Fruit fly (Drosophila melanogaster) whole organism, embryonic: Measurements from ENCODE around the gene TotM.

Experiments used
- Atf6 ChIP-seq: fragments of 200-800 bp; sonication (Bioruptor generic); IDR thresholded peaks from 2 replicates; pipeline ENCODE4 v1.3.6; 2022; ENCODE audit warnings: missing biosample characterization, missing genetic modification characterization
- CG10147 ChIP-seq: fragments of 200-800 bp; sonication (Bioruptor generic); optimal IDR thresholded peaks from 2 replicates; lab custom pipeline; 2019; ENCODE audit warnings: missing biosample characterization, mild to moderate bottlenecking, missing genetic modification characterization, moderate library complexity
- CG10431 ChIP-seq: fragments of 200-800 bp; sonication (Bioruptor generic); optimal IDR thresholded peaks from 3 replicates; lab custom pipeline; 2018; ENCODE audit warnings: missing biosample characterization, mild to moderate bottlenecking, missing genetic modification characterization
- CG10543 ChIP-seq: fragments of 200-800 bp; sonication (Bioruptor generic); optimal IDR thresholded peaks from 3 replicates; lab custom pipeline; 2017; ENCODE audit warnings: missing biosample characterization, mild to moderate bottlenecking, missing genetic modification characterization, moderate library complexity
- CG10565 ChIP-seq: fragments of 200-800 bp; sonication (Bioruptor generic); optimal IDR thresholded peaks from 3 replicates; lab custom pipeline; 2016; ENCODE audit warnings: missing biosample characterization, mild to moderate bottlenecking, missing genetic modification characterization
- CG11085 ChIP-seq: fragments of 200-800 bp; sonication (Bioruptor generic); IDR thresholded peaks from 2 replicates; pipeline ENCODE4 v1.3.6; 2022; ENCODE audit warnings: missing biosample characterization, missing genetic modification characterization
- CG11398 ChIP-seq: fragments of 200-800 bp; sonication (Bioruptor generic); optimal IDR thresholded peaks from 2 replicates; lab custom pipeline; 2016; ENCODE audit warnings: missing biosample characterization, missing genetic modification characterization
- CG12104 ChIP-seq: fragments of 200-800 bp; sonication (Bioruptor generic); optimal IDR thresholded peaks from 3 replicates; lab custom pipeline; 2016; ENCODE audit warnings: missing biosample characterization, missing genetic modification characterization
- CG12219 ChIP-seq: fragments of 200-800 bp; sonication (Bioruptor generic); optimal IDR thresholded peaks from 3 replicates; lab custom pipeline; 2018; ENCODE audit warnings: missing biosample characterization, mild to moderate bottlenecking, missing genetic modification characterization
- CG12942 ChIP-seq: fragments of 200-800 bp; sonication (Bioruptor generic); optimal IDR thresholded peaks from 3 replicates; lab custom pipeline; 2016; ENCODE audit warnings: missing biosample characterization, missing genetic modification characterization
- CG1603 ChIP-seq: fragments of 200-800 bp; sonication (Bioruptor generic); optimal IDR thresholded peaks from 2 replicates; lab custom pipeline; 2019; ENCODE audit warnings: missing biosample characterization, mild to moderate bottlenecking, missing genetic modification characterization, moderate library complexity
- CG16813 ChIP-seq: fragments of 200-800 bp; sonication (Bioruptor generic); IDR thresholded peaks from 3 replicates; pipeline ENCODE4 v1.3.6; 2022; ENCODE audit warnings: missing biosample characterization, missing genetic modification characterization; ENCODE audit not compliant: partially characterized antibody
- CG3065 ChIP-seq: fragments of 200-800 bp; sonication (Bioruptor generic); optimal IDR thresholded peaks from 2 replicates; lab custom pipeline; 2016; ENCODE audit warnings: missing biosample characterization, missing genetic modification characterization
- CG3281 ChIP-seq: fragments of 200-800 bp; sonication (Bioruptor generic); optimal IDR thresholded peaks from 3 replicates; lab custom pipeline; 2017; ENCODE audit warnings: missing biosample characterization, mild to moderate bottlenecking, missing genetic modification characterization
- CG4854 ChIP-seq: fragments of 200-800 bp; sonication (Bioruptor generic); optimal IDR thresholded peaks from 2 replicates; lab custom pipeline; 2016; ENCODE audit warnings: missing biosample characterization, missing genetic modification characterization, inconsistent platforms
- CG5953 ChIP-seq: fragments of 200-800 bp; sonication (Bioruptor generic); IDR thresholded peaks from 2 replicates; pipeline ENCODE4 v1.3.6; 2022; ENCODE audit warnings: missing biosample characterization, missing genetic modification characterization
- CG6654 ChIP-seq: fragments of 200-800 bp; sonication (Bioruptor generic); optimal IDR thresholded peaks from 2 replicates; lab custom pipeline; 2017; ENCODE audit warnings: missing biosample characterization, mild to moderate bottlenecking, missing genetic modification characterization
- CG7357 ChIP-seq: fragments of 200-800 bp; sonication (Bioruptor generic); IDR thresholded peaks from 3 replicates; pipeline ENCODE4 v1.3.6; 2022; ENCODE audit warnings: missing biosample characterization, missing genetic modification characterization
- CG7556 ChIP-seq: fragments of 200-800 bp; sonication (Bioruptor generic); optimal IDR thresholded peaks from 2 replicates; lab custom pipeline; 2017; ENCODE audit warnings: missing biosample characterization, mild to moderate bottlenecking, missing genetic modification characterization
- Chrac-16 ChIP-seq: fragments of 200-800 bp; sonication (Bioruptor generic); optimal IDR thresholded peaks from 3 replicates; lab custom pipeline; 2016; ENCODE audit warnings: missing biosample characterization, missing genetic modification characterization
- D19A ChIP-seq: fragments of 200-800 bp; optimal IDR thresholded peaks from 3 replicates; lab custom pipeline; 2019; ENCODE audit warnings: missing biosample characterization, mild to moderate bottlenecking, missing genetic modification characterization, moderate library complexity
- Dip3 ChIP-seq: fragments of 200-800 bp; sonication (Bioruptor generic); optimal IDR thresholded peaks from 3 replicates; lab custom pipeline; 2016; ENCODE audit warnings: missing biosample characterization, missing genetic modification characterization
- HLH54F ChIP-seq: fragments of 200-800 bp; sonication (Bioruptor generic); optimal IDR thresholded peaks from 3 replicates; lab custom pipeline; 2016; ENCODE audit warnings: missing biosample characterization, missing genetic modification characterization
- Jarid2 ChIP-seq: fragments of 200-800 bp; sonication (Bioruptor generic); optimal IDR thresholded peaks from 3 replicates; lab custom pipeline; 2017; ENCODE audit warnings: mild to moderate bottlenecking, missing biosample characterization, missing genetic modification reagents, missing genetic modification characterization
- MTF-1 ChIP-seq: fragments of 200-800 bp; sonication (Bioruptor generic); optimal IDR thresholded peaks from 2 replicates; lab custom pipeline; 2018; ENCODE audit warnings: missing biosample characterization, mild to moderate bottlenecking, missing genetic modification characterization, borderline replicate concordance
- Mes4 ChIP-seq: fragments of 200-800 bp; sonication (Bioruptor generic); optimal IDR thresholded peaks from 2 replicates; lab custom pipeline; 2016; ENCODE audit warnings: missing biosample characterization, missing genetic modification characterization
- NC2β ChIP-seq: fragments of 200-800 bp; sonication (Bioruptor generic); optimal IDR thresholded peaks from 2 replicates; lab custom pipeline; 2016; ENCODE audit warnings: missing biosample characterization, missing genetic modification characterization
- Nf-YB ChIP-seq: fragments of 200-800 bp; sonication (Bioruptor generic); optimal IDR thresholded peaks from 3 replicates; lab custom pipeline; 2019; ENCODE audit warnings: missing biosample characterization, mild to moderate bottlenecking, missing genetic modification characterization, moderate library complexity
- Oaz ChIP-seq: fragments of 200-800 bp; sonication (Bioruptor generic); IDR thresholded peaks from 2 replicates; pipeline ENCODE4 v1.3.6; 2022; ENCODE audit warnings: missing biosample characterization, missing genetic modification characterization
- Opbp ChIP-seq: fragments of 200-800 bp; sonication (Bioruptor generic); IDR thresholded peaks from 3 replicates; pipeline ENCODE4 v1.3.6; 2022; ENCODE audit warnings: missing biosample characterization, missing genetic modification characterization; ENCODE audit not compliant: partially characterized antibody
- amos ChIP-seq: fragments of 200-800 bp; sonication (Bioruptor generic); IDR thresholded peaks from 2 replicates; pipeline ENCODE4 v1.3.6; 2022; ENCODE audit warnings: missing biosample characterization, missing genetic modification characterization; ENCODE audit not compliant: partially characterized antibody
- ase ChIP-seq: fragments of 200-800 bp; sonication (Bioruptor generic); IDR thresholded peaks from 3 replicates; pipeline ENCODE4 v1.3.6; 2022; ENCODE audit warnings: missing biosample characterization, missing genetic modification characterization
- cato ChIP-seq: fragments of 200-800 bp; sonication (Bioruptor generic); optimal IDR thresholded peaks from 2 replicates; lab custom pipeline; 2016; ENCODE audit warnings: missing biosample characterization, missing genetic modification characterization, borderline replicate concordance
- chinmo ChIP-seq: fragments of 200-800 bp; sonication (Bioruptor generic); IDR thresholded peaks from 4 replicates; pipeline ENCODE4 v1.3.6; 2022; ENCODE audit warnings: missing biosample characterization, missing genetic modification characterization; ENCODE audit not compliant: partially characterized antibody
- corto ChIP-seq: fragments of 200-800 bp; sonication (Bioruptor generic); optimal IDR thresholded peaks from 2 replicates; lab custom pipeline; 2016; ENCODE audit warnings: missing biosample characterization, mild to moderate bottlenecking, missing genetic modification characterization, moderate library complexity
- dati ChIP-seq: fragments of 200-800 bp; sonication (Bioruptor generic); IDR thresholded peaks from 2 replicates; pipeline ENCODE4 v1.3.6; 2022; ENCODE audit warnings: missing biosample characterization, missing genetic modification characterization
- ftz-f1 ChIP-seq: fragments of 200-800 bp; sonication (Bioruptor generic); optimal IDR thresholded peaks from 2 replicates; lab custom pipeline; 2016; ENCODE audit warnings: missing biosample characterization, missing genetic modification characterization
- gro ChIP-seq: fragments of 200-800 bp; sonication (Bioruptor generic); optimal IDR thresholded peaks from 2 replicates; lab custom pipeline; 2016; ENCODE audit warnings: missing biosample characterization, missing genetic modification characterization
- gt ChIP-seq: fragments of 200-800 bp; sonication (Bioruptor generic); IDR thresholded peaks from 2 replicates; pipeline ENCODE4 v1.3.6; 2022; ENCODE audit warnings: missing biosample characterization, missing genetic modification characterization
- insv ChIP-seq, 2 experiments: fragments of 200-800 bp; sonication (Bioruptor generic); optimal IDR thresholded peaks; 3 replicates each; lab custom pipeline; 2016 to 2018; ENCODE audit warnings: missing biosample characterization in 2 of 2, missing genetic modification characterization in 2 of 2
- lilli ChIP-seq: fragments of 200-800 bp; sonication (Bioruptor generic); optimal IDR thresholded peaks from 3 replicates; lab custom pipeline; 2016; ENCODE audit warnings: missing biosample characterization, missing genetic modification characterization
- pnt ChIP-seq: fragments of 200-800 bp; sonication (Bioruptor generic); optimal IDR thresholded peaks from 3 replicates; lab custom pipeline; 2016; ENCODE audit warnings: missing biosample characterization, missing genetic modification characterization
- prd ChIP-seq, 3 experiments: fragments of >200 bp in 2 of 3; fragments of 200-800 bp in 1 of 3; sonication (Bioruptor generic) in 1 of 3; optimal IDR thresholded peaks in 2 of 3; IDR thresholded peaks in 1 of 3; 2 replicates in 2 of 3; 3 replicates in 1 of 3; pipeline versions ENCODE4 v1.3.6 to Lab custom; 2017 to 2022; ENCODE audit warnings: missing biosample characterization in 1 of 3, missing genetic modification characterization in 1 of 3
- ro ChIP-seq: fragments of 200-800 bp; sonication (Bioruptor generic); IDR thresholded peaks from 2 replicates; pipeline ENCODE4 v1.3.6; 2022; ENCODE audit warnings: missing biosample characterization, missing genetic modification characterization
- row ChIP-seq: fragments of 200-800 bp; sonication (Bioruptor generic); IDR thresholded peaks from 3 replicates; pipeline ENCODE4 v1.3.6; 2022; ENCODE audit warnings: missing biosample characterization, missing genetic modification characterization
- sr ChIP-seq: fragments of 200-800 bp; sonication (Bioruptor generic); IDR thresholded peaks from 3 replicates; pipeline ENCODE4 v1.3.6; 2022; ENCODE audit warnings: missing biosample characterization, missing genetic modification characterization
- ssp ChIP-seq: fragments of 200-800 bp; sonication (Bioruptor generic); IDR thresholded peaks from 2 replicates; pipeline ENCODE4 v1.3.6; 2022; ENCODE audit warnings: missing biosample characterization, missing genetic modification characterization
- twi ChIP-seq: fragments of 200-800 bp; optimal IDR thresholded peaks from 2 replicates; lab custom pipeline; 2019; ENCODE audit warnings: missing biosample characterization, mild to moderate bottlenecking, missing genetic modification characterization, moderate library complexity
- wor ChIP-seq: fragments of 200-800 bp; sonication (Bioruptor generic); IDR thresholded peaks from 2 replicates; pipeline ENCODE4 v1.3.6; 2022; ENCODE audit warnings: missing biosample characterization, missing genetic modification characterization

The TotM gene

dm6 chr2L:5298978-5299627 is 30.6 kb upstream of the TotM start (continued):
- peak; percentile 22 for TF ChIP-seq CG10565
- peak; percentile 81 for TF ChIP-seq wor (GFP tag; lab: Robert Waterston, UW)
- peak; percentile 38; the same call in 1 of the 3 replicates for TF ChIP-seq sr (GFP tag; lab: Robert Waterston, UW)
- TF ChIP-seq CG5953 = peak; percentile 82
- no peak for TF ChIP-seq CG11398 (GFP tag; lab: Kevin White, UChicago)
- peak; percentile 67 for TF ChIP-seq CG12942 (GFP tag; lab: Kevin White, UChicago)
- peak; percentile 38 for TF ChIP-seq CG3065 (GFP tag; lab: Kevin White, UChicago)
- peak; percentile 49 for TF ChIP-seq CG4854 (GFP tag; lab: Kevin White, UChicago)
- peak; percentile 75 for TF ChIP-seq cato (GFP tag; lab: Kevin White, UChicago)
- TF ChIP-seq HLH54F (GFP tag; lab: Kevin White, UChicago) = peak; percentile 46
- no peak for TF ChIP-seq Opbp
- peak; percentile 96 for TF ChIP-seq row
- peak; percentile 78 for TF ChIP-seq CG10543 (GFP tag; lab: Kevin White, UChicago)
- TF ChIP-seq dati (GFP tag; lab: Robert Waterston, UW) = no peak
- TF ChIP-seq CG12104 (GFP tag; lab: Kevin White, UChicago) = peak; percentile 58
- TF ChIP-seq Atf6 (GFP tag; lab: Robert Waterston, UW) = peak; percentile 86
- no peak for TF ChIP-seq insv (GFP tag; optimal IDR thresholded peaks at IDR 0.05; lab: Kevin White, UChicago)
- peak; percentile 75 for TF ChIP-seq CG1603
- TF ChIP-seq ssp (GFP tag; lab: Robert Waterston, UW) = peak; percentile 51
- peak; percentile 62 for TF ChIP-seq CG10431 (GFP tag; lab: Kevin White, UChicago)
- TF ChIP-seq MTF-1 (GFP tag; lab: Kevin White, UChicago) = peak; percentile 9
- peak; percentile 79 for TF ChIP-seq Oaz (GFP tag; lab: Robert Waterston, UW)
- peak; percentile 60 for TF ChIP-seq NC2β (GFP tag; lab: Kevin White, UChicago)
- peak; percentile 40 for TF ChIP-seq pnt (GFP tag; lab: Kevin White, UChicago)
- peak; percentile 77 for TF ChIP-seq Chrac-16 (GFP tag; lab: Kevin White, UChicago)
- TF ChIP-seq prd (optimal IDR thresholded peaks at IDR 0.05; lab: Kevin White, UChicago) = no peak
- peak; percentile 75 for TF ChIP-seq prd (GFP tag; IDR thresholded peaks at IDR 0.05; lab: Robert Waterston, UW)
- no peak for TF ChIP-seq amos
- peak; percentile 53 for TF ChIP-seq corto
- TF ChIP-seq CG6654 (GFP tag; lab: Kevin White, UChicago) = peak; percentile 56
- TF ChIP-seq gro = no peak
- TF ChIP-seq Mes4 (GFP tag; lab: Kevin White, UChicago) = peak; percentile 33
- peak; percentile 84 for TF ChIP-seq CG7556
- peak; percentile 69 for TF ChIP-seq gt
- TF ChIP-seq CG7357 (GFP tag; lab: Robert Waterston, UW) = 0 out of 3 replicates have a peak, but pooled peaks have one; percentile 38
- no peak for TF ChIP-seq ftz-f1 (GFP tag; lab: Kevin White, UChicago)
- peak; percentile 61 for TF ChIP-seq Nf-YB (GFP tag; lab: Kevin White, UChicago)
- peak; percentile 75 for TF ChIP-seq twi (tag; lab: Kevin White, UChicago)
- TF ChIP-seq Jarid2 (GFP tag; lab: Kevin White, UChicago) = peak; percentile 52
- TF ChIP-seq CG11085 (GFP tag; lab: Robert Waterston, UW) = no peak
- peak; percentile 71 for TF ChIP-seq CG3281
- peak; percentile 40 for TF ChIP-seq CG10147
- TF ChIP-seq Dip3 = peak; percentile 76
- no peak for TF ChIP-seq CG16813 (GFP tag; lab: Robert Waterston, UW)
- peak; percentile 86 for TF ChIP-seq lilli
- peak; percentile 25; the same call in 1 of the 2 replicates for TF ChIP-seq ro (GFP tag; lab: Robert Waterston, UW)
- TF ChIP-seq ase (GFP tag; lab: Robert Waterston, UW) = peak; percentile 64; the same call in 2 of the 3 replicates
- TF ChIP-seq CG12219 (GFP tag; lab: Kevin White, UChicago) = peak; percentile 79
- peak; percentile 83 for TF ChIP-seq D19A (tag; lab: Kevin White, UChicago)
- no peak for TF ChIP-seq chinmo (GFP tag; lab: Robert Waterston, UW)
